Worm (Caenorhabditis elegans) whole organism, midembryonic: ENCODE results near the gene D1086.21.

Source experiments
- T22C8.4 ChIP-seq: fragments of 200-800 bp; sonication (Bioruptor generic); IDR thresholded peaks from 2 replicates; pipeline ENCODE4 v1.3.6; 2022; ENCODE audit warnings: missing genetic modification characterization, missing compliant biosample characterization
- cog-1 ChIP-seq: sonication (generic microtip); optimal IDR thresholded peaks from 2 replicates; lab custom pipeline; 2016; ENCODE audit warnings: missing genetic modification characterization, missing compliant biosample characterization
- flt-1 ChIP-seq: fragments of 200-800 bp; sonication (Bioruptor generic); IDR thresholded peaks from 2 replicates; pipeline ENCODE4 v1.3.6; 2022; ENCODE audit warnings: missing genetic modification characterization, missing compliant biosample characterization
- klf-2 ChIP-seq: fragments of 200-800 bp; sonication (Bioruptor generic); conservative IDR thresholded peaks from 2 replicates; pipeline ENCODE4 v1.3.6; 2022; ENCODE audit warnings: missing genetic modification reagents, missing genetic modification characterization, missing compliant biosample characterization
- med-1 ChIP-seq: sonication (generic microtip); optimal IDR thresholded peaks from 2 replicates; lab custom pipeline; 2017; ENCODE audit warnings: missing genetic modification characterization, mild to moderate bottlenecking, missing compliant biosample characterization, antibody characterized with exemption, missing genetic modification reagents; ENCODE audit not compliant: insufficient read depth
- ref-1 ChIP-seq: fragments of 200-800 bp; sonication (Bioruptor generic); conservative IDR thresholded peaks from 2 replicates; pipeline ENCODE4 v1.3.6; 2022; ENCODE audit warnings: missing genetic modification reagents, missing genetic modification characterization, missing compliant biosample characterization
- tab-1 ChIP-seq: fragments of 200-800 bp; sonication (Bioruptor generic); IDR thresholded peaks from 2 replicates; pipeline ENCODE4 v1.3.6; 2022; ENCODE audit warnings: missing genetic modification characterization, missing compliant biosample characterization
- ztf-23 ChIP-seq: fragments of 200-800 bp; sonication (Bioruptor generic); IDR thresholded peaks from 2 replicates; pipeline ENCODE4 v1.3.6; 2022; ENCODE audit warnings: missing genetic modification reagents, missing genetic modification characterization, missing compliant biosample characterization
- ztf-29 ChIP-seq: fragments of 200-800 bp; sonication (Bioruptor generic); IDR thresholded peaks from 2 replicates; pipeline ENCODE4 v1.3.6; 2022; ENCODE audit warnings: missing genetic modification reagents, missing genetic modification characterization, missing compliant biosample characterization

D1086.21 gene

DNA sequence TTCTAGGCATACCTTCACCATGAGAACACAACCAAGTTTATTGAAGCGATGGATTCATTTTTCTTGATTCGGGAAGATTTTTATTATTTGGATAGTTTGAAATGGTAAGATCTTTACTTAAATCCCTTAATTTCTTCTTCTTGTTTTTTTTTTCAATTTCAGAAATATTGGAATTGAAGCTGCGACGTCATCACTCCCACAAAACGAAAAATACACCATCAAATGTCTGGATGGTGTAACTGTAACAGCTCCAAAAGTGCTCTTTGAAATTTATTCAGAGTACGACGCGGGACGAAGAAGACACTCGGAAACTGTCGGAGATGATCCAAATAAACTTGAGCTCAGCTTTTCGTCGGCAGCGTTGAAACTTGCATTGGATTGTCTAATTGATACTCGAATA lies at the start of gene D1086.21:
D1086.21 (plus strand) TSS at position 301 of the 400 bp plus-strand sequence.
- TF ChIP-seq klf-2 (GFP tag; lab: Robert Waterston, UW) (no peak), tab-1 (GFP tag; lab: Robert Waterston, UW) (no peak), T22C8.4 (GFP tag; lab: Robert Waterston, UW) (no peak), ztf-29 (GFP tag; lab: Robert Waterston, UW) (no peak), cog-1 (no peak), med-1 (GFP tag; lab: Kevin White, UChicago) (no peak), ztf-23 (GFP tag; lab: Robert Waterston, UW) (no peak), flt-1 (no peak), ref-1 (GFP tag; lab: Robert Waterston, UW) (no peak)

DNA sequence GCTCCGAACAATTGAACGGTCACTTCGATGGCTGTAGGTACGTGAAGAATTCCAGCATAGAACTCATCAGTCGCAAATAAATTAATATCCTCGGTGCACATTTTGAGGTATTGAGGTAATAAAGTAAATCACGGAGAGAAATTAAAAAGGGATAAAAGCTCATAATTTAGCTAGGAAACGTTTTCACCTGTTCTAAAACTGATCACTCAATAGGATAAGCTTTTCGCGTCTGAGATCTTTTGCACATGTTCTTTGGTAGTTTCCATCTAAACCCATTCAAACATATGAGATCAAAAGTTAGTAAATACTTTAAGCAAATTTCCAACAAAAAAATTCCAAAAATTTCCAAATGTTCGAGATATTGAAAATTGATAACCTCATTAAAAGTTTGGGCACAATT lies 47.0 kb upstream of the D1086.21 start, which contains the start of gene srh-308:
srh-308 (minus strand) TSS at position 101 of the 400 bp plus-strand sequence.
- TF ChIP-seq ztf-29 (GFP tag; lab: Robert Waterston, UW) = no peak
- no peak for TF ChIP-seq tab-1 (GFP tag; lab: Robert Waterston, UW)
- TF ChIP-seq med-1 (GFP tag; lab: Kevin White, UChicago) = no peak
- TF ChIP-seq ztf-23 (GFP tag; lab: Robert Waterston, UW) = no peak
- no peak for TF ChIP-seq flt-1
- no peak for TF ChIP-seq T22C8.4 (GFP tag; lab: Robert Waterston, UW)
- no peak for TF ChIP-seq cog-1
- no peak for TF ChIP-seq ref-1 (GFP tag; lab: Robert Waterston, UW)
- no peak for TF ChIP-seq klf-2 (GFP tag; lab: Robert Waterston, UW)

DNA sequence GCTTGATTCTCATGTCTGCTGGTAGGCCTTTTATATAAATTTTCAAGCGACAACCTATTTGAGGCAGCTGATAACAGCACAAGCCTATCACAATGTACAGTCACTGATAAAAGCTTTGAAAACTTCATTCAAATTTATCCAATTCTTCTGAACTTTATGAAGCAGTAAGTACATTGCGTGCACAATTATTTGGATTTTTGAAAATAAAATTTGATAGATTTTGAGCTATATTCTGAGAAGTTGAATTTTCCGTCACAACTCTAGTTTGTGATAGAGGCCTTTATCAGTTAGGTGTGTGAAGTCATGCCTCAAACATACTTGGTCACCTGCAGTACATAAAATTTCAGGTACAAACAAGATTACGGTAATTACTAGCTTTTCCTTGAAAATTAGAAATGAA lies 45.9 kb upstream of the D1086.21 start, which contains the start of the genes mtl-2 and T08G5.1:
mtl-2 (minus strand) TSS at position 34 of the 400 bp plus-strand sequence.
T08G5.1 (plus strand) TSS at position 127 of the 400 bp plus-strand sequence.
- TF ChIP-seq ztf-23 (GFP tag; lab: Robert Waterston, UW) (no peak), klf-2 (GFP tag; lab: Robert Waterston, UW) (no peak), cog-1 (no peak), ztf-29 (GFP tag; lab: Robert Waterston, UW) (no peak), ref-1 (GFP tag; lab: Robert Waterston, UW) (no peak), flt-1 (no peak)

DNA sequence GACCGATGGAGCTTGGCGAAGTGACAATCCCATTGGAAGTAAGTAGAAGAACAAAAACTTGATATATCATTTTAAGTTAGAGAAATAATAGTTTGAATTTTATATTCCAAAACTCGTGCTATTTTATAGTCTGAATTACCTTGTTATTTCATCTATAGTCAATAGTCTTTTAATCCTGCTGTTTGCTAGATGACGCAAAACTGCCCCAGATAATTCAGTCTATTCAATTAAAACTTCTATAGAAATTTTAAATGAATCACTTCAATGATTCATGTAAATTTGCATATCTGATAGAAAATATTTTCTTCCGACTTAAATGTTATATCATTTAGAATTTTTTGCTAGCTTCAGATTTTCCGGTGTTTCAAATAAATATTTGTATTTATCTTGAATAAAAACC lies 41.4 kb upstream of the D1086.21 start, which contains the start of gene T08G5.15:
T08G5.15 (minus strand) TSS at position 101 of the 400 bp plus-strand sequence.
- no peak for TF ChIP-seq ref-1 (GFP tag; lab: Robert Waterston, UW)
- no peak for TF ChIP-seq ztf-29 (GFP tag; lab: Robert Waterston, UW)
- TF ChIP-seq med-1 (GFP tag; lab: Kevin White, UChicago) = no peak

DNA sequence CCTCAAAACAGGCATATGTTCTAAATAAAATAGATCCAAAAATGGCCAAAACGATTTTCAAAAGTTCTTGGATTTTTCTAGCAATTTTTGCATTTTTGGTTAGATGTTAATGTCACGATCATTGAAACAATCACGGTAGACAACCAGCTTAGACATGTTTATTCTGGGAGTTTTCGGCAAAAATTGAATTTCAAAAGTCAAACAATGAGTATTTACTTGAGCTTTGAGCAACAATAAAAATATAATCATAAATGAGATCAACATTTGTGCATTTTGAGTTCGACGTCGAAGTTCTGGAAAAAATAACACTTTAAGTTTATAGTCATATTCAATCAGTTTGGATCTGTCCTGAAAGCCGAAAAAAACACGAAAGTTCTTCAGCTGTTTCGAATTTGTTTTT lies 38.3 kb upstream of the D1086.21 start, which contains the start of gene T08G5.2:
T08G5.2 (minus strand) TSS at position 101 of the 400 bp plus-strand sequence.
- TF ChIP-seq klf-2 (GFP tag; lab: Robert Waterston, UW) = no peak
- no peak for TF ChIP-seq tab-1 (GFP tag; lab: Robert Waterston, UW)
- no peak for TF ChIP-seq ztf-23 (GFP tag; lab: Robert Waterston, UW)
- no peak for TF ChIP-seq med-1 (GFP tag; lab: Kevin White, UChicago)
- no peak for TF ChIP-seq ref-1 (GFP tag; lab: Robert Waterston, UW)
- no peak for TF ChIP-seq ztf-29 (GFP tag; lab: Robert Waterston, UW)

DNA sequence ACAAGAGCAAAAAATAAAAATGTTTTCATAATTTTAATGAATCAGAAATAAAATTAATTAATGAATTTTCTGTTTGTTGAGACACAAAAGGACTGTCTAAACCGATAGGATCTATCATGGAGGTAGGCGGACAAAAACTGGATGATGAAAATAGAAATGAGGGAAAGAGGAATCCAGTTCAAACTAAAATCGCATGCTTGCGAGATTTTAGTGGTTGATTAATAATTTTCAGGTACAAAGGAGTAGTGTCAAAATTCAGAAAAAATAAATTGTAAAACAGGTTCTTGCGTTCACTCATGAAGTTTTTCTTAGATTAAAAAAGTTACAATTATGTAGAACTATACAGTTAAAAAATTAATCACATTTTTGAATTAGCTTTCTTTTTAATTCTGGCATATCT lies 37.1 kb upstream of the D1086.21 start, which contains the start of gene T08G5.3:
T08G5.3 (minus strand) TSS at position 101 of the 400 bp plus-strand sequence.
- TF ChIP-seq ztf-23 (GFP tag; lab: Robert Waterston, UW) (no peak), flt-1 (no peak), ztf-29 (GFP tag; lab: Robert Waterston, UW) (no peak), ref-1 (GFP tag; lab: Robert Waterston, UW) (no peak), tab-1 (GFP tag; lab: Robert Waterston, UW) (no peak), med-1 (GFP tag; lab: Kevin White, UChicago) (no peak), cog-1 (no peak), T22C8.4 (GFP tag; lab: Robert Waterston, UW) (no peak), klf-2 (GFP tag; lab: Robert Waterston, UW) (no peak)

DNA sequence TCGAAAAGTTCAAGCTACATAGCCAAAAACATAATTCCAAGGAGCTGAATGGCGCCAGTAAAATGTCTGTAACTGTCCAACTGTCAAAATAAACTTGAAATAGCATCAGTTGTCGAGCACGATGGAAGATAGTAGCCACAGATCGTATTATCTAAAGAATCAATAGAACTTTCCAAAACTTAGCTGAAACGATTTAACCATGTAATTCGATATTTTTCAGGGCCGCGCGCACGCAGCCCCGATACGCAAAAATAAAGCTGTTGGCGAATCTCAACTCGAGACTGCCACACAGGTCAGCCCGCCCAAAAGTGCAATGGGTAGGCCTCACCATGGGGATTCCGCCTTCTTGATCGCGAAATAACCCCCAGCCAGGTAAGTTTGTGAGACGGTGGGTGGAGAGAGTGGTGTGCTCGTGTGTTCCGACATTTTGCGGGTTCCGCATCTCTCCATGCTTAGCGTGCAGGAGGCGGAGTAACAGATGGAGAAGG lies 36.2 kb upstream of the D1086.21 start:
- no peak for TF ChIP-seq klf-2 (GFP tag; lab: Robert Waterston, UW)
- no peak for TF ChIP-seq cog-1
- no peak for TF ChIP-seq med-1 (GFP tag; lab: Kevin White, UChicago)
- peak; percentile 70; the same call in 1 of the 2 replicates for TF ChIP-seq flt-1
- TF ChIP-seq ztf-29 (GFP tag; lab: Robert Waterston, UW) = no peak
- no peak for TF ChIP-seq ztf-23 (GFP tag; lab: Robert Waterston, UW)
- TF ChIP-seq tab-1 (GFP tag; lab: Robert Waterston, UW) = 0 out of 2 replicates have a peak, but pooled peaks have one; percentile 68
- TF ChIP-seq ref-1 (GFP tag; lab: Robert Waterston, UW) = no peak
- TF ChIP-seq T22C8.4 (GFP tag; lab: Robert Waterston, UW) = no peak

DNA sequence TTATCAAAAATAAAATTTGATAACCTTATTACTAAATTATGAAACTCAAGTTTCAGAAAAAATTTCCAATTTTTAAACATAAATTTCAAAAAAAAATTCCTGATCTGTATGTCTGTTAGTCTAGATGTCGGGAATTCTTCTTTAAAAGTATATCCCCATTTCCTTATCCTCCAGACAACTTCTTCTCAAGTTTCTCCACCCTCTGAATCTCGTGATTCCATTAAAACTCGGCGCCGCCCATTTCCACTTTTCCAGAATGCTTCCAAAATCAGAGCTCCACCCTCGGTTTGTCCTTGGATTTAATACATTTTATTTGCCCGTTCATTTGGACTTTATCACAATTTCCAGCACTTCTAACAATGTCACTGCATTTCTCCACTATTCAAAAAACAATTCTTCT lies 30.9 kb upstream of the D1086.21 start, which contains the start of gene ins-10:
ins-10 (plus strand) TSS at position 301 of the 400 bp plus-strand sequence.
- no peak for TF ChIP-seq ztf-23 (GFP tag; lab: Robert Waterston, UW)
- no peak for TF ChIP-seq T22C8.4 (GFP tag; lab: Robert Waterston, UW)
- TF ChIP-seq tab-1 (GFP tag; lab: Robert Waterston, UW) = no peak
- no peak for TF ChIP-seq med-1 (GFP tag; lab: Kevin White, UChicago)
- TF ChIP-seq flt-1 = no peak
- no peak for TF ChIP-seq klf-2 (GFP tag; lab: Robert Waterston, UW)
- no peak for TF ChIP-seq ztf-29 (GFP tag; lab: Robert Waterston, UW)
- TF ChIP-seq ref-1 (GFP tag; lab: Robert Waterston, UW) = no peak
- TF ChIP-seq cog-1 = no peak

DNA sequence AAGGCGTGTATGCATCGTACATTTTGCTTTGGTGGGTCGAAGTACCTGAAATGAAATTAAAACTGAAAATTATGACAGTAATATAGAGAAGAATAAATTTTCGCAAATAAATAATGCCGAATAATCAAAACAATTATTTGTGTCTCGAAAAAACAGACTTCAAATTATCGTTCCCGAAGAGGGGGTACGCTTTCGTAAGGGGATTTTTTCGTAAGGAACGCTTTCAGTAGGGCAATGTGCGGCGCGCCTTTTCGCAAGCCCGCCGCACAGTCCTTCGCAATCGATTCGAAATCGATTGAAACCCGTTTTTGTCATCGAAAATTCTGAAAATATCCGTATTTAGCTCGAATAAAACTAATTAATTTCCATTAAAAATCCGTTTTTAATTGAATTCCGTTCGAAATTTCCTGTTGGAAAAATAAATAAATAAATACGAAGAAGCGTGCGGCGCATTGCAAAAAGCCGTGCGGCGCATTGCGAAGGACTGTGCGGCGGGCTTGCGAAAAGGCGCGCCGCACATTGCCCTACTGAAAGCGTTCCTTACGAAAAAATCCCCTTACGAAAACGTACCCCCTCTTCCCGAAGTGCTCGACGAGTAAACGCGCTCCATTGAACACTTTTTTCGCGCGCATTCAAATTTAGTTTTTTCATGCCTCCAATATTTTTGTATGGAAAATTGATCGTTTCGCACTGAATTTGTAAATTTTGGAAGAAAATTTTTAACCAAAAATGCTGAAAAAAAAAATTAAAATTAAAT lies 26.0 kb upstream of the D1086.21 start, which contains the start of gene vps-39:
vps-39 (minus strand) TSS at position 51 of the 757 bp plus-strand sequence.
- TF ChIP-seq klf-2 (GFP tag; lab: Robert Waterston, UW) (peak; percentile 84), med-1 (GFP tag; lab: Kevin White, UChicago) (peak; percentile 36), flt-1 (peak; percentile 83), ztf-29 (GFP tag; lab: Robert Waterston, UW) (peak; percentile 7; the same call in 1 of the 2 replicates), ztf-23 (GFP tag; lab: Robert Waterston, UW) (peak; percentile 90), ref-1 (GFP tag; lab: Robert Waterston, UW) (peak; percentile 35; the same call in 1 of the 2 replicates), T22C8.4 (GFP tag; lab: Robert Waterston, UW) (peak; percentile 65), tab-1 (GFP tag; lab: Robert Waterston, UW) (peak; percentile 62; the same call in 1 of the 2 replicates)
